Worm (Caenorhabditis elegans) whole organism, L1 larva: Measurements from ENCODE around the gene T28A11.2.

Source experiments
- aha-1 ChIP-seq: fragments of 150-350 bp; optimal IDR thresholded peaks from 2 replicates; lab custom pipeline; 2014; ENCODE audit warnings: missing biosample characterization, missing genetic modification characterization
- aly-2 ChIP-seq: fragments of 150-350 bp; optimal IDR thresholded peaks from 2 replicates; lab custom pipeline; 2014; ENCODE audit warnings: missing biosample characterization, missing genetic modification characterization
- ama-1 ChIP-seq: fragments of 150-350 bp; optimal IDR thresholded peaks from 2 replicates; lab custom pipeline; 2014
- ceh-82 ChIP-seq, 3 experiments: fragments of 150-350 bp in 1 of 3; sonication (generic microtip) in 2 of 3; optimal IDR thresholded peaks; 2 replicates each; lab custom pipeline; 2014 to 2017; ENCODE audit warnings: missing biosample characterization in 3 of 3, missing genetic modification characterization in 3 of 3
- ceh-88 ChIP-seq: fragments of 200-800 bp; sonication (Bioruptor generic); IDR thresholded peaks from 2 replicates; pipeline ENCODE4 v1.3.6; 2022; ENCODE audit warnings: missing genetic modification characterization, missing compliant biosample characterization
- ceh-90 ChIP-seq: sonication (generic microtip); optimal IDR thresholded peaks from 2 replicates; lab custom pipeline; 2016; ENCODE audit warnings: missing genetic modification characterization, missing compliant biosample characterization
- dpl-1 ChIP-seq, 3 experiments: fragments of 150-350 bp in 2 of 3; sonication (generic microtip) in 1 of 3; optimal IDR thresholded peaks; 2 replicates each; lab custom pipeline; 2014 to 2017; ENCODE audit warnings: missing biosample characterization in 3 of 3, missing genetic modification characterization in 3 of 3, missing genetic modification reagents in 3 of 3
- dsc-1 ChIP-seq: sonication (generic microtip); optimal IDR thresholded peaks from 2 replicates; lab custom pipeline; 2016; ENCODE audit warnings: mild to moderate bottlenecking, missing genetic modification characterization, missing compliant biosample characterization
- efl-1 ChIP-seq, 4 experiments: fragments of 150-350 bp; optimal IDR thresholded peaks in 3 of 4; peaks in 1 of 4; 1 replicate in 1 of 4; 2 replicates in 3 of 4; lab custom pipeline; 2014; ENCODE audit warnings: missing biosample characterization in 2 of 4, missing genetic modification characterization in 2 of 4, missing genetic modification reagents in 2 of 4
- elt-3 ChIP-seq, 6 experiments: fragments of 150-350 bp in 1 of 6; sonication (generic microtip); optimal IDR thresholded peaks; 2 replicates each; lab custom pipeline; 2017 to 2018; ENCODE audit warnings: missing biosample characterization in 6 of 6, missing genetic modification characterization in 6 of 6, inconsistent platforms in 1 of 6
- ets-5 ChIP-seq: fragments of 200-800 bp; sonication (Bioruptor generic); IDR thresholded peaks from 2 replicates; pipeline ENCODE4 v1.3.6; 2022; ENCODE audit warnings: missing genetic modification characterization, missing compliant biosample characterization
- fkh-4 ChIP-seq: sonication (generic microtip); optimal IDR thresholded peaks from 2 replicates; lab custom pipeline; 2016; ENCODE audit warnings: missing compliant biosample characterization, missing genetic modification characterization, borderline replicate concordance
- fos-1 ChIP-seq: fragments of 150-350 bp; optimal IDR thresholded peaks from 2 replicates; lab custom pipeline; 2014; ENCODE audit warnings: missing biosample characterization, missing genetic modification characterization
- hlh-17 ChIP-seq: fragments of 200-800 bp; sonication (Bioruptor generic); optimal IDR thresholded peaks from 2 replicates; lab custom pipeline; 2018; ENCODE audit warnings: missing genetic modification characterization, mild to moderate bottlenecking, missing compliant biosample characterization, moderate library complexity, borderline replicate concordance
- isw-1 ChIP-seq: fragments of 200-800 bp; sonication (Bioruptor generic); IDR thresholded peaks from 2 replicates; pipeline ENCODE4 v1.3.6; 2022; ENCODE audit warnings: missing genetic modification characterization, missing compliant biosample characterization
- jun-1 ChIP-seq: fragments of 150-350 bp; optimal IDR thresholded peaks from 2 replicates; lab custom pipeline; 2014; ENCODE audit warnings: missing biosample characterization, missing genetic modification reagents, missing genetic modification characterization
- lin-13 ChIP-seq: fragments of 150-350 bp; optimal IDR thresholded peaks from 2 replicates; lab custom pipeline; 2014; ENCODE audit warnings: missing biosample characterization, missing genetic modification reagents, missing genetic modification characterization
- lin-14 ChIP-seq: fragments of 200-800 bp; sonication (Bioruptor generic); optimal IDR thresholded peaks from 2 replicates; lab custom pipeline; 2018; ENCODE audit warnings: mild to moderate bottlenecking, missing genetic modification characterization, moderate library complexity, missing compliant biosample characterization
- lin-15B ChIP-seq: fragments of 150-350 bp; sonication (generic microtip); optimal IDR thresholded peaks from 3 replicates; lab custom pipeline; 2014; ENCODE audit warnings: missing biosample characterization, missing genetic modification characterization
- lin-35 ChIP-seq, 2 experiments: fragments of 150-350 bp; optimal IDR thresholded peaks; 2 replicates each; lab custom pipeline; 2014; ENCODE audit warnings: missing biosample characterization in 2 of 2, missing genetic modification characterization in 2 of 2, missing genetic modification reagents in 2 of 2
- lin-39 ChIP-seq: fragments of 150-350 bp; optimal IDR thresholded peaks from 2 replicates; lab custom pipeline; 2014; ENCODE audit warnings: missing biosample characterization, missing genetic modification reagents, missing genetic modification characterization
- lir-3 ChIP-seq: sonication (generic microtip); optimal IDR thresholded peaks from 2 replicates; lab custom pipeline; 2016; ENCODE audit warnings: mild to moderate bottlenecking, missing genetic modification characterization, moderate library complexity, missing compliant biosample characterization; ENCODE audit not compliant: poor library complexity
- lsy-2 ChIP-seq, 2 experiments: fragments of 150-350 bp; optimal IDR thresholded peaks; 2 replicates each; lab custom pipeline; 2014; ENCODE audit warnings: missing biosample characterization in 2 of 2, missing genetic modification characterization in 2 of 2
- mdl-1 ChIP-seq, 2 experiments: fragments of 150-350 bp; optimal IDR thresholded peaks; 2 replicates each; lab custom pipeline; 2014 to 2017; ENCODE audit warnings: missing biosample characterization in 2 of 2, missing genetic modification characterization in 2 of 2, inconsistent platforms in 1 of 2
- mef-2 ChIP-seq: fragments of 150-350 bp; optimal IDR thresholded peaks from 2 replicates; lab custom pipeline; 2014; ENCODE audit warnings: missing biosample characterization, missing genetic modification characterization
- mep-1 ChIP-seq: fragments of 150-350 bp; optimal IDR thresholded peaks from 2 replicates; lab custom pipeline; 2014; ENCODE audit warnings: missing biosample characterization, missing genetic modification characterization
- nhr-19 ChIP-seq: fragments of 200-800 bp; sonication (Bioruptor generic); conservative IDR thresholded peaks from 2 replicates; pipeline ENCODE4 v1.3.6; 2022; ENCODE audit warnings: missing genetic modification characterization, missing compliant biosample characterization
- nhr-71 ChIP-seq: sonication (generic microtip); optimal IDR thresholded peaks from 2 replicates; lab custom pipeline; 2016; ENCODE audit warnings: mild to moderate bottlenecking, missing genetic modification characterization, moderate library complexity, missing compliant biosample characterization
- nhr-77 ChIP-seq: fragments of 150-350 bp; optimal IDR thresholded peaks from 2 replicates; lab custom pipeline; 2014; ENCODE audit warnings: missing biosample characterization, missing genetic modification characterization
- nhr-84 ChIP-seq: sonication (generic microtip); optimal IDR thresholded peaks from 2 replicates; lab custom pipeline; 2017; ENCODE audit warnings: missing biosample characterization, missing genetic modification characterization
- nhr-85 ChIP-seq: sonication (generic microtip); peaks from one replicate; lab custom pipeline; 2016; ENCODE audit warnings: missing genetic modification characterization, inconsistent platforms, missing compliant biosample characterization
- nhr-90 ChIP-seq: sonication (generic microtip); optimal IDR thresholded peaks from 2 replicates; lab custom pipeline; 2016; ENCODE audit warnings: mild to moderate bottlenecking, missing genetic modification characterization, missing compliant biosample characterization; ENCODE audit not compliant: poor library complexity
- pag-3 ChIP-seq: sonication (generic microtip); optimal IDR thresholded peaks from 2 replicates; lab custom pipeline; 2017; ENCODE audit warnings: missing genetic modification characterization, mild to moderate bottlenecking, missing compliant biosample characterization, antibody characterized with exemption, borderline replicate concordance; ENCODE audit not compliant: insufficient read depth
- sup-37 ChIP-seq: fragments of 200-800 bp; sonication (Bioruptor generic); optimal IDR thresholded peaks from 2 replicates; lab custom pipeline; 2018; ENCODE audit warnings: mild to moderate bottlenecking, missing genetic modification characterization, missing compliant biosample characterization
- unc-30 ChIP-seq: sonication (generic microtip); optimal IDR thresholded peaks from 2 replicates; lab custom pipeline; 2017; ENCODE audit warnings: missing biosample characterization, missing genetic modification characterization
- unc-62 ChIP-seq: fragments of 150-350 bp; optimal IDR thresholded peaks from 2 replicates; lab custom pipeline; 2014; ENCODE audit warnings: missing biosample characterization, missing genetic modification reagents, missing genetic modification characterization
- unc-86 ChIP-seq: sonication (generic microtip); optimal IDR thresholded peaks from 2 replicates; lab custom pipeline; 2016; ENCODE audit warnings: missing genetic modification characterization, missing compliant biosample characterization
- vab-15 ChIP-seq: sonication (generic microtip); optimal IDR thresholded peaks from 2 replicates; lab custom pipeline; 2017; ENCODE audit warnings: missing genotype, mild to moderate bottlenecking, missing genetic modification characterization, missing compliant biosample characterization
- xbp-1 ChIP-seq: sonication (generic microtip); optimal IDR thresholded peaks from 2 replicates; lab custom pipeline; 2016; ENCODE audit warnings: missing genetic modification characterization, missing compliant biosample characterization
- zag-1 ChIP-seq: fragments of 150-350 bp; optimal IDR thresholded peaks from 2 replicates; lab custom pipeline; 2014; ENCODE audit warnings: missing biosample characterization, missing genetic modification characterization
- ztf-11 ChIP-seq, 2 experiments: sonication (generic microtip); optimal IDR thresholded peaks; 2 replicates each; lab custom pipeline; 2016 to 2017; ENCODE audit warnings: missing genetic modification characterization in 2 of 2, missing biosample characterization in 1 of 2, missing compliant biosample characterization in 1 of 2

Gene T28A11.2

DNA sequence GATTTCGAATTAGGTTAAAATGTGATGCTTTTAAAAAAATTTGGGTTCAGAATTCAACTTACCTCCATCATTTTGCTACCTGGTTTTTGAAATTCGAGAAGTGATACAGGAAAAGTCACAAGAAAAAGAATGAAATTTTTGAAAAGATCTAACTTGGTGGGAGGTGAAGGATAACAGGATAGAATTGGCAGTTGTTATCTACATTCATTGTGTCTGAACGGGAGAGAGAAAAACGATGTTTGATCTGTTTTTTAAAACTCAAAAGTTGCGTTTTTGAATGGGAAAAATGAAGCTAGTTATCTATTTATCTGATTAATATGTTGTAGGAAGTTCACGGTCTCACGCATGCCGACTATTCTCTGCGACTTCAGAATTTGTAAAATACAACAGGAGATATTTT, 7.2 kb downstream of the T28A11.2 start, which contains the start of gene F35F10.7:
TSS of gene F35F10.7 (minus strand) at position 101 of the 400 bp plus-strand sequence.
- TF ChIP-seq elt-3 (tag; optimal IDR thresholded peaks at IDR 0.05; lab: Kevin White, UChicago) (no peak), lir-3 (no peak), jun-1 (tag; lab: Kevin White, UChicago) (no peak), ets-5 (no peak), fkh-4 (tag; lab: Kevin White, UChicago) (no peak), ceh-90 (no peak), nhr-84 (tag; lab: Kevin White, UChicago) (no peak), mep-1 (tag; lab: Kevin White, UChicago) (no peak), unc-30 (tag; lab: Kevin White, UChicago) (no peak), hlh-17 (GFP tag; lab: Kevin White, UChicago) (no peak), lin-39 (no peak), mdl-1 (tag; optimal IDR thresholded peaks at IDR 0.05; lab: Kevin White, UChicago) (no peak), dpl-1 (GFP tag; optimal IDR thresholded peaks at IDR 0.05; lab: Kevin White, UChicago) (no peak)
- TF ChIP-seq, all 84 proteins: peak for 0

DNA sequence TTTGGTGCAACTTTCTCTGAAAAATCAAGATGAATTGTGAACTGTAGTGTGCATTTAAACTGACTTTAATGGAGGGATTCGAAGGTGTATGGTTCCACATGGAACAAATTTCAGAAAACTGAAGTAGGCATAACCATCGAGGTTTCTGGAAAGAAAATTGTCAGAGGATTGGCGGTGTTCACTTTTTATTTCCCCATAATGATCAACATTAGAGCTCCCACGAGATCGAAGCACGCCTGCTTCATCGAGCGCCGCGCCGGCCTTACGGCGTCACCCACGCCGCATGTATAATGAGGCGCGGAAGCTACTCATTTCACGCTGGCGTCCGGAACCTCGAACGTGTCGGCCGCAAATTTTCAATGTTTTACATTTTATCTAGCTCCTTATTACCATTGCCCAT, 8.0 kb downstream of the T28A11.2 start:
- TF ChIP-seq ceh-90: no peak
- TF ChIP-seq dsc-1 (tag; lab: Kevin White, UChicago): no peak
- TF ChIP-seq nhr-71: no peak
- TF ChIP-seq nhr-77 (tag; lab: Kevin White, UChicago): no peak
- no peak for TF ChIP-seq ceh-82 (tag; optimal IDR thresholded peaks at IDR 0.05; lab: Kevin White, UChicago)
- TF ChIP-seq lin-35 (GFP tag; optimal IDR thresholded peaks at IDR 0.05; lab: Kevin White, UChicago): no peak
- TF ChIP-seq nhr-85: no peak
- no peak for TF ChIP-seq nhr-19 (GFP tag; lab: Robert Waterston, UW)
- TF ChIP-seq mdl-1 (tag; optimal IDR thresholded peaks at IDR 0.05; lab: Kevin White, UChicago): no peak

DNA sequence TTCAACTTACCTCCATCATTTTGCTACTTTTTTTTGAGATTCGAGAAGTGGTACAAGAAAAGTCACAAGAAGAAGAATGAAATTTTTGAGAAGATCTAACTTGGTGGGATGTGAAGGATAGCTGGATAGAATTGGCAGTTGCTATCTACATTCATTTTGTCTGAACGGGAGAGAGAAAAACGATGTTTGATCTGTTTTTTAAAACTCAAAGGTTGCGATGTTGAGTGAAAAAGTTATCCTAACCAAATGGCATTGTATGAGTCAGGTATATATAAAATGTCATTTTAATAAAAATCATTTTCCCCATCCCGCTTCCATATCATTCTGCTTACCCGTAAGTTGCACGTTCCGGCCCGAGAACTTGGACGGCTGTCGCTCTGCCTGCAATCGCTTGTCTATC, 9.1 kb downstream of the T28A11.2 start, which contains the start of gene F35F10.6:
TSS of gene F35F10.6 (minus strand) at position 101 of the 400 bp plus-strand sequence.
- no peak for TF ChIP-seq zag-1 (tag; lab: Kevin White, UChicago)
- no peak for TF ChIP-seq ama-1 (lab: Kevin White, UChicago)
- no peak for TF ChIP-seq lin-13 (GFP tag; lab: Kevin White, UChicago)
- no peak for TF ChIP-seq nhr-90 (tag; lab: Kevin White, UChicago)
- TF ChIP-seq efl-1 (optimal IDR thresholded peaks at IDR 0.05; lab: Kevin White, UChicago): no peak
- TF ChIP-seq efl-1 (GFP tag; optimal IDR thresholded peaks at IDR 0.05 in 1 of 2; lab: Kevin White, UChicago): no peak
- TF ChIP-seq mef-2 (tag; lab: Kevin White, UChicago): no peak
- no peak for TF ChIP-seq fos-1 (tag; lab: Kevin White, UChicago)
- TF ChIP-seq unc-62 (GFP tag; lab: Kevin White, UChicago): no peak
- no peak for TF ChIP-seq ceh-88 (GFP tag; lab: Robert Waterston, UW)
- no peak for TF ChIP-seq aly-2 (tag; lab: Kevin White, UChicago)
- TF ChIP-seq lin-14: no peak
- no peak for TF ChIP-seq lsy-2 (tag; optimal IDR thresholded peaks at IDR 0.05; lab: Kevin White, UChicago)

DNA sequence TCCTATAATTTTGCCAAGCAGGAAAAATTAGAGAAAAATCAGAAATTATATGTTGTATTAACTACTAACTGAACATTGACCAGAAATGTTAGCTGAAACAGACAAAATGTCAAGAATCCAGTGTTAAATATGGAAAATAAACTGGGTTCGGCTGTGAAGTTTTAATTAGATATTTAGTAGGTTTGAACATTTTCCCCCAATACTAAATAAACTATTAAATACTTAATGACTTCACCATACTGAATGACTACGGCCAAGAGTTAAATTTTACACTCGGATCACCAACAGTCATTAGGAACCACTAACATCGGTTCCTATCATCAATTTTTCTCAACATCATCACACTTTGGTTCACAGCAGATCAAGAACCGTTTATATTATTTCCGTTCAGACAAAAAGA, 15.2 kb downstream of the T28A11.2 start:
- TF ChIP-seq ztf-11 (tag; optimal IDR thresholded peaks at IDR 0.05; lab: Kevin White, UChicago) (no peak), fkh-4 (tag; lab: Kevin White, UChicago) (no peak), isw-1 (GFP tag; lab: Robert Waterston, UW) (no peak), unc-86 (tag; lab: Kevin White, UChicago) (no peak), lin-15B (tag; lab: Kevin White, UChicago) (no peak), nhr-71 (no peak), unc-30 (tag; lab: Kevin White, UChicago) (no peak), nhr-85 (no peak), xbp-1 (tag; lab: Kevin White, UChicago) (no peak), sup-37 (GFP tag; lab: Kevin White, UChicago) (no peak), pag-3 (no peak), aha-1 (tag; lab: Kevin White, UChicago) (no peak), hlh-17 (GFP tag; lab: Kevin White, UChicago) (no peak), vab-15 (tag; lab: Kevin White, UChicago) (no peak), zag-1 (tag; lab: Kevin White, UChicago) (no peak), elt-3 (tag; optimal IDR thresholded peaks at IDR 0.05; lab: Kevin White, UChicago) (no peak)
